Worm (Caenorhabditis elegans) whole organism, young adult: ENCODE data around the gene clec-127.
"Not testable (repeated sequence)": the region's sequence is repeated elsewhere in the genome, so short reads cannot be mapped to it uniquely, and the experiment has no call there.

Experiments used
- B0261.1 ChIP-seq: sonication (generic microtip); optimal IDR thresholded peaks from 2 replicates; lab custom pipeline; 2016; ENCODE audit warnings: mild to moderate bottlenecking, missing genetic modification characterization, moderate library complexity, missing compliant biosample characterization
- D2030.7 ChIP-seq: fragments of 200-800 bp; sonication (Bioruptor generic); IDR thresholded peaks from 2 replicates; pipeline ENCODE4 v1.3.6; 2022; ENCODE audit warnings: missing genetic modification reagents, missing genetic modification characterization, missing compliant biosample characterization
- F10E7.11 ChIP-seq: sonication (generic microtip); optimal IDR thresholded peaks from 2 replicates; lab custom pipeline; 2017; ENCODE audit warnings: mild to moderate bottlenecking, missing genetic modification characterization, moderate library complexity, missing compliant biosample characterization
- F57C9.4 ChIP-seq: sonication (generic microtip); optimal IDR thresholded peaks from 2 replicates; lab custom pipeline; 2017; ENCODE audit warnings: mild to moderate bottlenecking, missing genetic modification characterization, missing compliant biosample characterization
- Y56A3A.18 ChIP-seq: fragments of 200-800 bp; sonication (Bioruptor generic); IDR thresholded peaks from 2 replicates; pipeline ENCODE4 v1.3.6; 2022; ENCODE audit warnings: missing genetic modification reagents, missing genetic modification characterization, missing compliant biosample characterization
- Y95B8A.8 ChIP-seq: fragments of 200-800 bp; sonication (Bioruptor generic); IDR thresholded peaks from 2 replicates; pipeline ENCODE4 v1.3.6; 2022; ENCODE audit warnings: missing genetic modification reagents, missing genetic modification characterization, missing compliant biosample characterization
- aptf-3 ChIP-seq: fragments of 200-800 bp; sonication (Bioruptor generic); IDR thresholded peaks from 2 replicates; pipeline ENCODE4 v1.3.6; 2022; ENCODE audit warnings: missing genetic modification characterization, missing compliant biosample characterization
- attf-6 ChIP-seq: fragments of 200-800 bp; sonication (Bioruptor generic); IDR thresholded peaks from 2 replicates; pipeline ENCODE4 v1.3.6; 2022; ENCODE audit warnings: missing genetic modification reagents, missing genetic modification characterization, missing compliant biosample characterization
- bed-2 ChIP-seq: fragments of 200-800 bp; sonication (Bioruptor generic); IDR thresholded peaks from 2 replicates; pipeline ENCODE4 v1.3.6; 2022; ENCODE audit warnings: missing genetic modification reagents, missing genetic modification characterization, missing compliant biosample characterization
- cebp-2 ChIP-seq: fragments of 200-800 bp; sonication (Bioruptor generic); IDR thresholded peaks from 2 replicates; pipeline ENCODE4 v1.3.6; 2022; ENCODE audit warnings: missing genetic modification characterization, missing compliant biosample characterization
- ceh-100 ChIP-seq: fragments of 200-800 bp; sonication (Bioruptor generic); IDR thresholded peaks from 2 replicates; pipeline ENCODE4 v1.3.6; 2022; ENCODE audit warnings: missing genetic modification reagents, missing genetic modification characterization, missing compliant biosample characterization
- ceh-40 ChIP-seq: fragments of 200-800 bp; sonication (Bioruptor generic); IDR thresholded peaks from 2 replicates; pipeline ENCODE4 v1.3.6; 2022; ENCODE audit warnings: missing genetic modification characterization, missing compliant biosample characterization
- ceh-91 ChIP-seq: fragments of 200-800 bp; sonication (Bioruptor generic); IDR thresholded peaks from 2 replicates; pipeline ENCODE4 v1.3.6; 2022; ENCODE audit warnings: missing genetic modification reagents, missing genetic modification characterization, missing compliant biosample characterization
- die-1 ChIP-seq: sonication (generic microtip); optimal IDR thresholded peaks from 2 replicates; lab custom pipeline; 2016; ENCODE audit warnings: missing genotype, mild to moderate bottlenecking, missing genetic modification characterization, missing compliant biosample characterization
- dox-1 ChIP-seq: fragments of 200-800 bp; sonication (Bioruptor generic); IDR thresholded peaks from 2 replicates; pipeline ENCODE4 v1.3.6; 2022; ENCODE audit warnings: missing genetic modification reagents, missing genetic modification characterization, missing compliant biosample characterization
- efl-1 ChIP-seq: fragments of 150-350 bp; optimal IDR thresholded peaks from 2 replicates; lab custom pipeline; 2014; ENCODE audit warnings: missing biosample characterization, missing genetic modification reagents, missing genetic modification characterization
- egl-44 ChIP-seq: fragments of 200-800 bp; sonication (Bioruptor generic); IDR thresholded peaks from 2 replicates; pipeline ENCODE4 v1.3.6; 2022; ENCODE audit warnings: missing genetic modification reagents, missing genetic modification characterization, missing compliant biosample characterization
- ets-4 ChIP-seq: fragments of 200-800 bp; sonication (Bioruptor generic); optimal IDR thresholded peaks from 2 replicates; lab custom pipeline; 2018; ENCODE audit warnings: mild to moderate bottlenecking, missing genetic modification characterization, missing compliant biosample characterization
- him-1 ChIP-seq: sonication (generic microtip); optimal IDR thresholded peaks from 2 replicates; lab custom pipeline; 2016; ENCODE audit warnings: missing genotype, missing genetic modification reagents, missing genetic modification characterization, missing compliant biosample characterization
- hmg-20 ChIP-seq: fragments of 200-800 bp; sonication (Bioruptor generic); IDR thresholded peaks from 2 replicates; pipeline ENCODE4 v1.3.6; 2022; ENCODE audit warnings: missing genetic modification reagents, missing genetic modification characterization, missing compliant biosample characterization
- hrde-1 ChIP-seq: sonication (generic microtip); optimal IDR thresholded peaks from 2 replicates; lab custom pipeline; 2016; ENCODE audit warnings: missing genetic modification characterization, mild to moderate bottlenecking, missing compliant biosample characterization, moderate library complexity, missing genotype, missing genetic modification reagents, borderline replicate concordance
- let-526 ChIP-seq: fragments of 200-800 bp; sonication (Bioruptor generic); IDR thresholded peaks from 2 replicates; pipeline ENCODE4 v1.3.6; 2022; ENCODE audit warnings: missing genetic modification reagents, missing genetic modification characterization, missing compliant biosample characterization
- let-607 ChIP-seq, 2 experiments: fragments of 200-800 bp in 1 of 2; sonication (Bioruptor generic) in 1 of 2; sonication (generic microtip) in 1 of 2; optimal IDR thresholded peaks; 2 replicates each; lab custom pipeline; 2016 to 2018; ENCODE audit warnings: mild to moderate bottlenecking in 2 of 2, missing compliant biosample characterization in 2 of 2, missing genetic modification characterization in 2 of 2, moderate library complexity in 2 of 2, missing genotype in 1 of 2
- lin-54 ChIP-seq: fragments of 200-800 bp; sonication (Bioruptor generic); optimal IDR thresholded peaks from 2 replicates; lab custom pipeline; 2018; ENCODE audit warnings: mild to moderate bottlenecking, missing genetic modification characterization, missing compliant biosample characterization
- madf-10 ChIP-seq: sonication (generic microtip); optimal IDR thresholded peaks from 2 replicates; lab custom pipeline; 2016; ENCODE audit warnings: mild to moderate bottlenecking, missing genetic modification characterization, missing compliant biosample characterization
- madf-6 ChIP-seq: fragments of 200-800 bp; sonication (Bioruptor generic); IDR thresholded peaks from 2 replicates; pipeline ENCODE4 v1.3.6; 2022; ENCODE audit warnings: missing genetic modification reagents, missing genetic modification characterization, missing compliant biosample characterization
- mcd-1 ChIP-seq: fragments of 200-800 bp; sonication (Bioruptor generic); IDR thresholded peaks from 2 replicates; pipeline ENCODE4 v1.3.6; 2022; ENCODE audit warnings: missing genetic modification reagents, missing genetic modification characterization, missing compliant biosample characterization
- mes-4 ChIP-seq: sonication (generic microtip); optimal IDR thresholded peaks from 2 replicates; lab custom pipeline; 2016; ENCODE audit warnings: missing genotype, missing genetic modification characterization, missing compliant biosample characterization
- mxl-1 ChIP-seq: sonication (generic microtip); optimal IDR thresholded peaks from 2 replicates; lab custom pipeline; 2016; ENCODE audit warnings: missing genetic modification characterization, missing compliant biosample characterization
- nfya-2 ChIP-seq: fragments of 200-800 bp; sonication (Bioruptor generic); IDR thresholded peaks from 2 replicates; pipeline ENCODE4 v1.3.6; 2022; ENCODE audit warnings: missing genetic modification reagents, missing genetic modification characterization, missing compliant biosample characterization
- nfyb-1 ChIP-seq: fragments of 200-800 bp; sonication (Bioruptor generic); IDR thresholded peaks from 2 replicates; pipeline ENCODE4 v1.3.6; 2022; ENCODE audit warnings: missing genetic modification reagents, missing genetic modification characterization, missing compliant biosample characterization
- nhr-80 ChIP-seq: sonication (generic microtip); optimal IDR thresholded peaks from 2 replicates; lab custom pipeline; 2016; ENCODE audit warnings: missing genetic modification characterization, missing compliant biosample characterization
- rec-8 ChIP-seq, 2 experiments: sonication (generic microtip); optimal IDR thresholded peaks; 2 replicates each; lab custom pipeline; 2016; ENCODE audit warnings: mild to moderate bottlenecking in 2 of 2, missing genetic modification characterization in 2 of 2, missing genetic modification reagents in 2 of 2, missing genotype in 2 of 2, missing biosample characterization in 1 of 2, missing compliant biosample characterization in 1 of 2, moderate library complexity in 1 of 2
- repo-1 ChIP-seq: sonication (generic microtip); optimal IDR thresholded peaks from 2 replicates; lab custom pipeline; 2017; ENCODE audit warnings: mild to moderate bottlenecking, missing genetic modification characterization, missing compliant biosample characterization
- rpc-1 ChIP-seq, 2 experiments: fragments of 150-350 bp in 1 of 2; sonication (generic microtip) in 1 of 2; optimal IDR thresholded peaks; 2 replicates each; lab custom pipeline; 2014 to 2018; ENCODE audit warnings: missing biosample characterization in 1 of 2, missing genetic modification characterization in 1 of 2, missing genetic modification reagents in 1 of 2, missing genotype in 1 of 2
- snpc-1.1 ChIP-seq: sonication (generic microtip); optimal IDR thresholded peaks from 2 replicates; lab custom pipeline; 2017; ENCODE audit warnings: missing genetic modification characterization, mild to moderate bottlenecking, missing compliant biosample characterization, antibody characterized with exemption, moderate library complexity, missing genotype, missing genetic modification reagents; ENCODE audit not compliant: insufficient read depth
- snpc-4 ChIP-seq, 5 experiments: fragments of 150-350 bp in 1 of 5; sonication (generic microtip) in 4 of 5; optimal IDR thresholded peaks; 2 replicates each; lab custom pipeline; 2014 to 2018; ENCODE audit warnings: missing genetic modification characterization in 5 of 5, missing biosample characterization in 3 of 5, antibody characterized with exemption in 2 of 5, mild to moderate bottlenecking in 2 of 5, missing compliant biosample characterization in 2 of 5, missing genotype in 2 of 5, moderate library complexity in 2 of 5, missing genetic modification reagents in 1 of 5
- somi-1 ChIP-seq: fragments of 200-800 bp; sonication (Bioruptor generic); optimal IDR thresholded peaks from 2 replicates; lab custom pipeline; 2018; ENCODE audit warnings: mild to moderate bottlenecking, missing genetic modification characterization, missing compliant biosample characterization
- sptf-2 ChIP-seq: fragments of 200-800 bp; sonication (Bioruptor generic); optimal IDR thresholded peaks from 2 replicates; lab custom pipeline; 2018; ENCODE audit warnings: mild to moderate bottlenecking, missing genetic modification characterization, missing compliant biosample characterization
- tbp1 ChIP-seq: fragments of 200-800 bp; sonication (Bioruptor generic); optimal IDR thresholded peaks from 2 replicates; lab custom pipeline; 2018; ENCODE audit warnings: mild to moderate bottlenecking, missing genetic modification characterization, missing compliant biosample characterization
- tbx-9 ChIP-seq: sonication (generic microtip); optimal IDR thresholded peaks from 2 replicates; lab custom pipeline; 2016; ENCODE audit warnings: borderline replicate concordance, missing genetic modification characterization, inconsistent platforms, missing compliant biosample characterization
- tlf-1 ChIP-seq: fragments of 200-800 bp; sonication (Bioruptor generic); optimal IDR thresholded peaks from 2 replicates; lab custom pipeline; 2018; ENCODE audit warnings: mild to moderate bottlenecking, missing genetic modification characterization, missing compliant biosample characterization
- xnd-1 ChIP-seq: sonication (generic microtip); optimal IDR thresholded peaks from 2 replicates; lab custom pipeline; 2016; ENCODE audit warnings: missing genotype, missing genetic modification reagents, missing genetic modification characterization, missing compliant biosample characterization
- zim-3 ChIP-seq: sonication (generic microtip); optimal IDR thresholded peaks from 2 replicates; lab custom pipeline; 2017; ENCODE audit warnings: mild to moderate bottlenecking, missing genetic modification characterization, moderate library complexity, missing compliant biosample characterization
- ztf-18 ChIP-seq: sonication (generic microtip); optimal IDR thresholded peaks from 2 replicates; lab custom pipeline; 2016; ENCODE audit warnings: missing genotype, mild to moderate bottlenecking, missing genetic modification characterization, missing compliant biosample characterization
- ztf-26 ChIP-seq: sonication (generic microtip); optimal IDR thresholded peaks from 2 replicates; lab custom pipeline; 2017; ENCODE audit warnings: missing genetic modification characterization, missing compliant biosample characterization

Gene clec-127

DNA sequence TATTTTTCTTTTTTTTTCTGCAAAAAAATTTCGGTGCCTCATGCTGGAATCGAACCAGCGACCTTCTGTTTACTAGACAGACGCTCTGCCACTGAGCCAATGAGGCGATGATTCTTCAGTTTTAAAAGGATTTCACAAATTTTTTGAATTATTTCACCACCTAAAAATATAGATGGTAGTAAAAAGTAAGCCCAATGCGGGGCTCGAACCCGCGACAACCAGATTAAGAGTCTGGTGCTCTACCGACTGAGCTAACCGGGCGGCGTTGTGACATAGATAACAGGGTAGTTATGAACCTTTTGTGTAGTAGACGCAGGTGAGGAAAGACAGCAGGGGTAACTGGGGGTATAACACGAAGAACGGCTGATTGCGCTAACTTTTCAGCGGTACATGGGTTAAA, 1.4 kb downstream of the clec-127 start (continued):
- TF ChIP-seq cebp-2: peak; percentile 83
- 0 out of 2 replicates have a peak, but pooled peaks have one; percentile 38 for TF ChIP-seq Y95B8A.8 (GFP tag; lab: Robert Waterston, UW)
- TF ChIP-seq madf-10 (tag; lab: Kevin White, UChicago): peak; percentile 64
- peak; percentile 84 for TF ChIP-seq Y56A3A.18 (GFP tag; lab: Robert Waterston, UW)
- TF ChIP-seq ets-4: peak; percentile 22
- TF ChIP-seq mcd-1 (GFP tag; lab: Robert Waterston, UW): peak; percentile 69
- peak; percentile 34 for TF ChIP-seq mxl-1 (tag; lab: Kevin White, UChicago)
- TF ChIP-seq dox-1: peak; percentile 69
- peak; percentile 41 for TF ChIP-seq somi-1
- TF ChIP-seq B0261.1 (tag; lab: Kevin White, UChicago): peak; percentile 91
- peak; percentile 44 for TF ChIP-seq xnd-1
- peak; percentile 74 for TF ChIP-seq madf-6 (GFP tag; lab: Robert Waterston, UW)
- TF ChIP-seq D2030.7: peak; percentile 90
- TF ChIP-seq tlf-1 (GFP tag; lab: Kevin White, UChicago): peak; percentile 29
- peak; percentile 46 for TF ChIP-seq repo-1 (tag; lab: Kevin White, UChicago)
- TF ChIP-seq rpc-1 (optimal IDR thresholded peaks at IDR 0.05; lab: Kevin White, UChicago): peak; percentile 84
- peak; percentile 86 for TF ChIP-seq rpc-1 (tag; optimal IDR thresholded peaks at IDR 0.05; lab: Kevin White, UChicago)
- peak; percentile 55 for TF ChIP-seq lin-54
- TF ChIP-seq F57C9.4: peak; percentile 2
- TF ChIP-seq F10E7.11: peak; percentile 13
- peak; percentile 92 for TF ChIP-seq him-1 (tag; lab: Kevin White, UChicago)
- 0 out of 2 replicates have a peak, but pooled peaks have one; percentile 59 for TF ChIP-seq nfya-2 (GFP tag; lab: Robert Waterston, UW)
- TF ChIP-seq nhr-80 (tag; lab: Kevin White, UChicago): peak; percentile 14
- TF ChIP-seq aptf-3 (GFP tag; lab: Robert Waterston, UW): 0 out of 2 replicates have a peak, but pooled peaks have one; percentile 11
- TF ChIP-seq ceh-40: peak; percentile 61; the same call in 1 of the 2 replicates
- TF ChIP-seq snpc-4 (GFP tag; optimal IDR thresholded peaks at IDR 0.05; lab: Kevin White, UChicago): not testable (repeated sequence)
- peak in 2 of 4 experiments; percentile 61 to 85 for TF ChIP-seq snpc-4 (tag; optimal IDR thresholded peaks at IDR 0.05; lab: Kevin White, UChicago)
- peak; percentile 50 for TF ChIP-seq ztf-18 (tag; lab: Kevin White, UChicago)
- TF ChIP-seq snpc-1.1 (tag; lab: Kevin White, UChicago): peak; percentile 80
- peak; percentile 53 to 72 for TF ChIP-seq rec-8 (tag; optimal IDR thresholded peaks at IDR 0.05; lab: Kevin White, UChicago)
- TF ChIP-seq egl-44 (GFP tag; lab: Robert Waterston, UW): 0 out of 2 replicates have a peak, but pooled peaks have one; percentile 62
- peak; percentile 73 for TF ChIP-seq zim-3 (tag; lab: Kevin White, UChicago)
- TF ChIP-seq hrde-1 (tag; lab: Kevin White, UChicago): peak; percentile 68
- TF ChIP-seq sptf-2 (GFP tag; lab: Kevin White, UChicago): peak; percentile 41
- peak; percentile 98 for TF ChIP-seq tbp1 (GFP tag; lab: Kevin White, UChicago)
- peak; percentile 22 for TF ChIP-seq efl-1 (GFP tag; lab: Kevin White, UChicago)
- TF ChIP-seq nfyb-1 (GFP tag; lab: Robert Waterston, UW): peak; percentile 86
- TF ChIP-seq bed-2 (GFP tag; lab: Robert Waterston, UW): peak; percentile 78
- TF ChIP-seq tbx-9 (tag; lab: Kevin White, UChicago): peak; percentile 30
- 0 out of 2 replicates have a peak, but pooled peaks have one; percentile 66 for TF ChIP-seq hmg-20 (GFP tag; lab: Robert Waterston, UW)
- TF ChIP-seq ztf-26 (tag; lab: Kevin White, UChicago): peak; percentile 68
- peak; percentile 70 for TF ChIP-seq mes-4 (tag; lab: Kevin White, UChicago)
- TF ChIP-seq ceh-100: peak; percentile 41
- 0 out of 2 replicates have a peak, but pooled peaks have one; percentile 41 for TF ChIP-seq let-526
- peak; percentile 60 for TF ChIP-seq attf-6 (GFP tag; lab: Robert Waterston, UW)
- TF ChIP-seq ceh-91: peak; percentile 57
- peak; percentile 83 for TF ChIP-seq die-1
- peak in 1 of 2 experiments; percentile 31 for TF ChIP-seq let-607 (tag; optimal IDR thresholded peaks at IDR 0.05; lab: Kevin White, UChicago)
